Fruit fly (Drosophila melanogaster) whole organism, embryonic: Measurements from ENCODE around the gene Pcyt1.

ENCODE experiments used
- Ada2b ChIP-seq: fragments of 200-800 bp; sonication (Bioruptor generic); IDR thresholded peaks from 2 replicates; pipeline ENCODE4 v1.3.6; 2022; ENCODE audit warnings: missing biosample characterization, missing genetic modification characterization
- CG11247 ChIP-seq: fragments of 200-800 bp; sonication (Bioruptor generic); IDR thresholded peaks from 2 replicates; pipeline ENCODE4 v1.3.6; 2022; ENCODE audit warnings: missing biosample characterization, missing genetic modification characterization
- CG12155 ChIP-seq: fragments of 200-800 bp; sonication (Bioruptor generic); optimal IDR thresholded peaks from 3 replicates; lab custom pipeline; 2016; ENCODE audit warnings: missing biosample characterization, missing genetic modification characterization
- CG12219 ChIP-seq: fragments of 200-800 bp; sonication (Bioruptor generic); optimal IDR thresholded peaks from 3 replicates; lab custom pipeline; 2018; ENCODE audit warnings: missing biosample characterization, mild to moderate bottlenecking, missing genetic modification characterization
- CG1233 ChIP-seq: fragments of 200-800 bp; sonication (Bioruptor generic); optimal IDR thresholded peaks from 4 replicates; lab custom pipeline; 2018; ENCODE audit warnings: missing biosample characterization, mild to moderate bottlenecking, missing genetic modification characterization
- CG12659 ChIP-seq: fragments of 200-800 bp; sonication (Bioruptor generic); optimal IDR thresholded peaks from 3 replicates; lab custom pipeline; 2017; ENCODE audit warnings: mild to moderate bottlenecking, missing biosample characterization, missing genetic modification reagents, missing genetic modification characterization
- CG1602 ChIP-seq: fragments of 200-800 bp; sonication (Bioruptor generic); optimal IDR thresholded peaks from 3 replicates; lab custom pipeline; 2016; ENCODE audit warnings: missing biosample characterization, missing genetic modification characterization
- CG2202 ChIP-seq: fragments of 200-800 bp; sonication (Bioruptor generic); optimal IDR thresholded peaks from 2 replicates; lab custom pipeline; 2018; ENCODE audit warnings: missing biosample characterization, mild to moderate bottlenecking, missing genetic modification characterization
- CG3065 ChIP-seq: fragments of 200-800 bp; sonication (Bioruptor generic); optimal IDR thresholded peaks from 2 replicates; lab custom pipeline; 2016; ENCODE audit warnings: missing biosample characterization, missing genetic modification characterization
- CG31388 ChIP-seq: fragments of 200-800 bp; sonication (Bioruptor generic); optimal IDR thresholded peaks from 2 replicates; lab custom pipeline; 2016; ENCODE audit warnings: missing biosample characterization, missing genetic modification characterization
- CG32767 ChIP-seq: fragments of 200-800 bp; sonication (Bioruptor generic); IDR thresholded peaks from 2 replicates; pipeline ENCODE4 v1.3.6; 2022; ENCODE audit warnings: missing biosample characterization, missing genetic modification characterization
- CG33213 ChIP-seq: fragments of 200-800 bp; sonication (Bioruptor generic); optimal IDR thresholded peaks from 3 replicates; lab custom pipeline; 2016; ENCODE audit warnings: missing biosample characterization, missing genetic modification characterization
- CG4282 ChIP-seq: fragments of 200-800 bp; sonication (Bioruptor generic); optimal IDR thresholded peaks from 2 replicates; lab custom pipeline; 2016; ENCODE audit warnings: missing biosample characterization, missing genetic modification characterization
- CG4360 ChIP-seq: fragments of 200-800 bp; sonication (Bioruptor generic); IDR thresholded peaks from 2 replicates; pipeline ENCODE4 v1.3.6; 2022; ENCODE audit warnings: missing biosample characterization, missing genetic modification characterization
- CG4617 ChIP-seq: fragments of 200-800 bp; sonication (Bioruptor generic); optimal IDR thresholded peaks from 3 replicates; lab custom pipeline; 2016; ENCODE audit warnings: missing biosample characterization, missing genetic modification characterization, borderline replicate concordance
- CG5953 ChIP-seq: fragments of 200-800 bp; sonication (Bioruptor generic); IDR thresholded peaks from 2 replicates; pipeline ENCODE4 v1.3.6; 2022; ENCODE audit warnings: missing biosample characterization, missing genetic modification characterization
- CG6689 ChIP-seq: fragments of 200-800 bp; sonication (Bioruptor generic); IDR thresholded peaks from 2 replicates; pipeline ENCODE4 v1.3.6; 2022; ENCODE audit warnings: missing biosample characterization, missing genetic modification characterization
- CG6791 ChIP-seq: fragments of 200-800 bp; sonication (Bioruptor generic); IDR thresholded peaks from 3 replicates; pipeline ENCODE4 v1.3.6; 2022; ENCODE audit warnings: missing biosample characterization, missing genetic modification characterization; ENCODE audit not compliant: partially characterized antibody
- CHES-1-like ChIP-seq: fragments of 200-800 bp; sonication (Bioruptor generic); optimal IDR thresholded peaks from 2 replicates; lab custom pipeline; 2016; ENCODE audit warnings: missing biosample characterization, missing genetic modification characterization
- CkIIα-i1 ChIP-seq: fragments of 200-800 bp; sonication (Bioruptor generic); IDR thresholded peaks from 2 replicates; pipeline ENCODE4 v1.3.6; 2022; ENCODE audit warnings: missing biosample characterization, missing genetic modification characterization
- Dbx ChIP-seq: fragments of 200-800 bp; sonication (Bioruptor generic); IDR thresholded peaks from 3 replicates; pipeline ENCODE4 v1.3.6; 2022; ENCODE audit warnings: missing biosample characterization, missing genetic modification characterization
- Doc3 ChIP-seq: fragments of 200-800 bp; sonication (Bioruptor generic); IDR thresholded peaks from 3 replicates; pipeline ENCODE4 v1.3.6; 2022; ENCODE audit warnings: missing biosample characterization, missing genetic modification characterization; ENCODE audit not compliant: partially characterized antibody
- E2f1 ChIP-seq: fragments of 200-800 bp; sonication (Bioruptor generic); IDR thresholded peaks from 2 replicates; pipeline ENCODE4 v1.3.6; 2022; ENCODE audit warnings: missing biosample characterization, missing genetic modification characterization
- ERR ChIP-seq: fragments of 200-800 bp; sonication (Bioruptor generic); optimal IDR thresholded peaks from 2 replicates; lab custom pipeline; 2016; ENCODE audit warnings: missing biosample characterization, missing genetic modification characterization
- Fer3 ChIP-seq: fragments of 200-800 bp; sonication (Bioruptor generic); optimal IDR thresholded peaks from 2 replicates; lab custom pipeline; 2018; ENCODE audit warnings: missing biosample characterization, mild to moderate bottlenecking, missing genetic modification characterization, moderate library complexity
- GATAe ChIP-seq: fragments of 200-800 bp; sonication (Bioruptor generic); conservative IDR thresholded peaks from 2 replicates; pipeline ENCODE4 v1.3.6; 2022; ENCODE audit warnings: missing biosample characterization, missing genetic modification characterization
- HLH54F ChIP-seq: fragments of 200-800 bp; sonication (Bioruptor generic); optimal IDR thresholded peaks from 3 replicates; lab custom pipeline; 2016; ENCODE audit warnings: missing biosample characterization, missing genetic modification characterization
- HLHmδ ChIP-seq: fragments of 200-800 bp; sonication (Bioruptor generic); optimal IDR thresholded peaks from 2 replicates; lab custom pipeline; 2018; ENCODE audit warnings: missing biosample characterization, mild to moderate bottlenecking, missing genetic modification characterization, moderate library complexity
- HmgZ ChIP-seq: fragments of 200-800 bp; sonication (Bioruptor generic); optimal IDR thresholded peaks from 2 replicates; lab custom pipeline; 2018; ENCODE audit warnings: missing biosample characterization, mild to moderate bottlenecking, missing genetic modification characterization
- MTF-1 ChIP-seq: fragments of 200-800 bp; sonication (Bioruptor generic); optimal IDR thresholded peaks from 2 replicates; lab custom pipeline; 2018; ENCODE audit warnings: missing biosample characterization, mild to moderate bottlenecking, missing genetic modification characterization, borderline replicate concordance
- Mrtf ChIP-seq: fragments of 200-800 bp; sonication (Bioruptor generic); IDR thresholded peaks from 3 replicates; pipeline ENCODE4 v1.3.6; 2022; ENCODE audit warnings: missing biosample characterization, missing genetic modification characterization
- NC2α ChIP-seq: fragments of 200-800 bp; sonication (Bioruptor generic); optimal IDR thresholded peaks from 2 replicates; lab custom pipeline; 2016; ENCODE audit warnings: missing biosample characterization, missing genetic modification characterization
- NC2β ChIP-seq: fragments of 200-800 bp; sonication (Bioruptor generic); optimal IDR thresholded peaks from 2 replicates; lab custom pipeline; 2016; ENCODE audit warnings: missing biosample characterization, missing genetic modification characterization
- Side ChIP-seq: fragments of 200-800 bp; sonication (Bioruptor generic); optimal IDR thresholded peaks from 2 replicates; lab custom pipeline; 2016; ENCODE audit warnings: missing biosample characterization, missing genetic modification characterization
- Sin3A ChIP-seq: fragments of >200 bp; optimal IDR thresholded peaks from 2 replicates; lab custom pipeline; 2018
- Spps ChIP-seq: fragments of 200-800 bp; sonication (Bioruptor generic); optimal IDR thresholded peaks from 2 replicates; lab custom pipeline; 2018; ENCODE audit warnings: missing biosample characterization, mild to moderate bottlenecking, missing genetic modification characterization
- Trl ChIP-seq, 3 experiments: fragments of >200 bp in 2 of 3; fragments of 200-800 bp in 1 of 3; sonication (Bioruptor generic) in 1 of 3; optimal IDR thresholded peaks; 2 replicates in 1 of 3; 3 replicates in 2 of 3; lab custom pipeline; 2016 to 2017; ENCODE audit warnings: missing biosample characterization in 1 of 3, missing genetic modification characterization in 1 of 3
- Usf ChIP-seq: fragments of 200-800 bp; sonication (Bioruptor generic); optimal IDR thresholded peaks from 2 replicates; lab custom pipeline; 2017; ENCODE audit warnings: missing genotype, missing biosample characterization, missing genetic modification characterization
- Xbp1 ChIP-seq: fragments of 200-800 bp; sonication (Bioruptor generic); optimal IDR thresholded peaks from 3 replicates; lab custom pipeline; 2016; ENCODE audit warnings: missing biosample characterization, mild to moderate bottlenecking, missing genetic modification characterization
- YL-1 ChIP-seq: fragments of 200-800 bp; sonication (Bioruptor generic); optimal IDR thresholded peaks from 3 replicates; lab custom pipeline; 2017; ENCODE audit warnings: missing biosample characterization, mild to moderate bottlenecking, missing genetic modification characterization
- az2 ChIP-seq: fragments of 200-800 bp; sonication (Bioruptor generic); optimal IDR thresholded peaks from 3 replicates; lab custom pipeline; 2016; ENCODE audit warnings: missing biosample characterization, missing genetic modification characterization
- cas ChIP-seq: fragments of 200-800 bp; sonication (Bioruptor generic); IDR thresholded peaks from 2 replicates; pipeline ENCODE4 v1.3.6; 2022; ENCODE audit warnings: missing biosample characterization, missing genetic modification characterization
- chm ChIP-seq: fragments of 200-800 bp; sonication (Bioruptor generic); IDR thresholded peaks from 2 replicates; pipeline ENCODE4 v1.3.6; 2022; ENCODE audit warnings: missing biosample characterization, missing genetic modification characterization
- cwo ChIP-seq: fragments of 200-800 bp; sonication (Bioruptor generic); optimal IDR thresholded peaks from 3 replicates; lab custom pipeline; 2017; ENCODE audit warnings: missing biosample characterization, missing genetic modification characterization, mild to moderate bottlenecking, moderate library complexity, missing genetic modification reagents
- ems ChIP-seq: fragments of 200-800 bp; sonication (Bioruptor generic); optimal IDR thresholded peaks from 3 replicates; lab custom pipeline; 2016; ENCODE audit warnings: missing biosample characterization, missing genetic modification characterization
- jumu ChIP-seq: fragments of 200-800 bp; sonication (Bioruptor generic); optimal IDR thresholded peaks from 3 replicates; lab custom pipeline; 2016; ENCODE audit warnings: missing biosample characterization, missing genetic modification characterization
- ken ChIP-seq: fragments of 200-800 bp; sonication (Bioruptor generic); IDR thresholded peaks from 3 replicates; pipeline ENCODE4 v1.3.6; 2022; ENCODE audit warnings: missing biosample characterization, missing genetic modification characterization
- mam ChIP-seq: fragments of 200-800 bp; sonication (Bioruptor generic); optimal IDR thresholded peaks from 3 replicates; lab custom pipeline; 2016; ENCODE audit warnings: missing biosample characterization, missing genetic modification characterization
- mirr ChIP-seq: fragments of 200-800 bp; sonication (Bioruptor generic); optimal IDR thresholded peaks from 3 replicates; lab custom pipeline; 2018; ENCODE audit warnings: missing biosample characterization, mild to moderate bottlenecking, missing genetic modification characterization
- nmo ChIP-seq: fragments of 200-800 bp; sonication (Bioruptor generic); optimal IDR thresholded peaks from 2 replicates; lab custom pipeline; 2018; ENCODE audit warnings: missing biosample characterization, mild to moderate bottlenecking, missing genetic modification characterization, moderate library complexity
- sna ChIP-seq: fragments of 200-800 bp; sonication (Bioruptor generic); IDR thresholded peaks from 2 replicates; pipeline ENCODE4 v1.3.6; 2022; ENCODE audit warnings: missing biosample characterization, missing genetic modification characterization; ENCODE audit not compliant: partially characterized antibody
- z ChIP-seq: fragments of 200-800 bp; sonication (Bioruptor generic); IDR thresholded peaks from 3 replicates; pipeline ENCODE4 v1.3.6; 2022; ENCODE audit warnings: missing biosample characterization, missing genetic modification characterization

Gene Pcyt1

dm6 chr3L:1558178-1558788, 12.4 kb downstream of the Pcyt1 start, which contains the start of the genes Pex10 and CG12099 (continued):
- TF ChIP-seq GATAe (peak; percentile 91), sna (GFP tag; lab: Robert Waterston, UW) (peak; percentile 95), CG33213 (GFP tag; lab: Kevin White, UChicago) (peak; percentile 59), CG3065 (GFP tag; lab: Kevin White, UChicago) (peak; percentile 74), mirr (GFP tag; lab: Kevin White, UChicago) (peak; percentile 79), cas (GFP tag; lab: Robert Waterston, UW) (peak; percentile 86), nmo (GFP tag; lab: Kevin White, UChicago) (peak; percentile 94), ems (GFP tag; lab: Kevin White, UChicago) (peak; percentile 76), Trl (optimal IDR thresholded peaks at IDR 0.05; lab: Kevin White, UChicago) (no peak), Trl (GFP tag; optimal IDR thresholded peaks at IDR 0.05; lab: Kevin White, UChicago) (peak; percentile 49), Usf (GFP tag; lab: Kevin White, UChicago) (peak; percentile 79), CkIIα-i1 (GFP tag; lab: Robert Waterston, UW) (no peak), HLHmδ (no peak), CG11247 (peak; percentile 91), Side (peak; percentile 48), CG2202 (peak; percentile 69), jumu (GFP tag; lab: Kevin White, UChicago) (peak; percentile 55), mam (GFP tag; lab: Kevin White, UChicago) (peak; percentile 78), MTF-1 (GFP tag; lab: Kevin White, UChicago) (no peak), az2 (GFP tag; lab: Kevin White, UChicago) (peak; percentile 88), Mrtf (GFP tag; lab: Robert Waterston, UW) (peak; percentile 84; the same call in 2 of the 3 replicates), cwo (GFP tag; lab: Kevin White, UChicago) (peak; percentile 67), CG12219 (GFP tag; lab: Kevin White, UChicago) (peak; percentile 58), CG6689 (GFP tag; lab: Robert Waterston, UW) (peak; percentile 91), CG32767 (GFP tag; lab: Robert Waterston, UW) (peak; percentile 84), Doc3 (GFP tag; lab: Robert Waterston, UW) (peak; percentile 93), CG5953 (GFP tag; lab: Robert Waterston, UW) (peak; percentile 68), CG1233 (GFP tag; lab: Kevin White, UChicago) (peak; percentile 75), ken (peak; percentile 93), Ada2b (GFP tag; lab: Robert Waterston, UW) (peak; percentile 87), CG4617 (GFP tag; lab: Kevin White, UChicago) (peak; percentile 86), CG1602 (GFP tag; lab: Kevin White, UChicago) (peak; percentile 90), CG4282 (GFP tag; lab: Kevin White, UChicago) (no peak), Dbx (peak; percentile 94), ERR (GFP tag; lab: Kevin White, UChicago) (peak; percentile 46), z (GFP tag; lab: Robert Waterston, UW) (no peak), NC2β (GFP tag; lab: Kevin White, UChicago) (peak; percentile 27), Xbp1 (peak; percentile 94), CHES-1-like (peak; percentile 69), E2f1 (peak; percentile 84), CG12155 (peak; percentile 88)

DNA sequence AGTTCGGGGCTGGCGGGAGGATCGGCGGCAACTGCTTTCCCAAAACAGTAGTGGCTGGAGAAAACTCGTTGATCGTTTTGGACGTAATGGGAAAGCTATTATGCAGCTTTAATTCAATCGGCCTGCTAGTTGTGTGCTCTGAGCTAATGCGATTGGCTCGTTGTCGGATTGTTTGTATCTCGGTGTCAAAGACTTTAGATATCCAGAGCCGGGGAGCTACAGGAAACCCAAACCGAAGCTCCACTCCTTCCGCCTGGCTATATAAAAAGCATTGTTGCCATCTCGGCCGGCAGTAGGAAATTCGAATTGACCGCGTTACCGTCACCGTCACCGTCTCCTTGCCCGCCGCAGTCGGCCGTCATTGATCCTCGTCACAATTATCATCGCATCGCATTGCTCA, 19.2 kb downstream of the Pcyt1 start, which contains the start of gene CG12003:
Gene CG12003 (plus strand): TSS at position 301 of the 400 bp plus-strand sequence.
- TF ChIP-seq YL-1 (GFP tag; lab: Kevin White, UChicago): no peak
- no peak for TF ChIP-seq HLH54F
- TF ChIP-seq CG32767 (GFP tag; lab: Robert Waterston, UW): no peak
- no peak for TF ChIP-seq Spps (tag; lab: Kevin White, UChicago)
- TF ChIP-seq HmgZ (tag; lab: Kevin White, UChicago): no peak
- no peak for TF ChIP-seq CG31388 (GFP tag; lab: Kevin White, UChicago)
- TF ChIP-seq Usf (GFP tag; lab: Kevin White, UChicago): no peak
- no peak for TF ChIP-seq Sin3A
- TF ChIP-seq CG12659 (GFP tag; lab: Kevin White, UChicago): no peak
- TF ChIP-seq NC2α (GFP tag; lab: Kevin White, UChicago): no peak
- TF ChIP-seq Fer3 (tag; lab: Kevin White, UChicago): no peak
- TF ChIP-seq chm (GFP tag; lab: Robert Waterston, UW): no peak
- no peak for TF ChIP-seq CG4360
- TF ChIP-seq CG6791 (GFP tag; lab: Robert Waterston, UW): no peak
